Worm (Caenorhabditis elegans) whole organism, mixed stage, embryonic: Measurements from ENCODE around the gene B0507.4.
A peak's percentile ranks its signal among the peaks of the same experiment; 100 is the strongest.

ENCODE experiments used
- M03D4.4 ChIP-seq: sonication (generic microtip); optimal IDR thresholded peaks from 2 replicates; lab custom pipeline; 2017; ENCODE audit warnings: mild to moderate bottlenecking, missing genetic modification characterization, missing compliant biosample characterization
- bed-3 ChIP-seq: fragments of 200-800 bp; sonication (Bioruptor generic); optimal IDR thresholded peaks from 3 replicates; lab custom pipeline; 2018; ENCODE audit warnings: mild to moderate bottlenecking, missing genetic modification characterization, moderate library complexity, missing compliant biosample characterization
- blmp-1 ChIP-seq: fragments of 150-350 bp; optimal IDR thresholded peaks from 2 replicates; lab custom pipeline; 2014; ENCODE audit warnings: missing biosample characterization, missing genetic modification characterization
- ceh-43 ChIP-seq: fragments of 200-800 bp; sonication (Bioruptor generic); optimal IDR thresholded peaks from 2 replicates; lab custom pipeline; 2018; ENCODE audit warnings: mild to moderate bottlenecking, missing genetic modification characterization, moderate library complexity, missing compliant biosample characterization
- ces-1 ChIP-seq: fragments of 150-350 bp; optimal IDR thresholded peaks from 2 replicates; lab custom pipeline; 2014; ENCODE audit warnings: missing biosample characterization, missing genetic modification reagents, missing genetic modification characterization
- cnd-1 ChIP-seq: fragments of 200-800 bp; sonication (Bioruptor generic); optimal IDR thresholded peaks from 2 replicates; lab custom pipeline; 2018; ENCODE audit warnings: mild to moderate bottlenecking, missing genetic modification characterization, missing compliant biosample characterization
- drap-1 ChIP-seq: fragments of 200-800 bp; sonication (Bioruptor generic); optimal IDR thresholded peaks from 3 replicates; lab custom pipeline; 2018; ENCODE audit warnings: mild to moderate bottlenecking, missing genetic modification characterization, missing compliant biosample characterization
- elt-1 ChIP-seq: sonication (generic microtip); optimal IDR thresholded peaks from 2 replicates; lab custom pipeline; 2017; ENCODE audit warnings: missing genetic modification characterization, mild to moderate bottlenecking, missing compliant biosample characterization, antibody characterized with exemption, moderate library complexity, borderline replicate concordance; ENCODE audit not compliant: insufficient read depth
- elt-3 ChIP-seq: fragments of 150-350 bp; optimal IDR thresholded peaks from 2 replicates; lab custom pipeline; 2014; ENCODE audit warnings: missing biosample characterization, missing genetic modification characterization
- flh-1 ChIP-seq: fragments of 200-800 bp; sonication (Bioruptor generic); optimal IDR thresholded peaks from 2 replicates; lab custom pipeline; 2018; ENCODE audit warnings: mild to moderate bottlenecking, missing genetic modification characterization, moderate library complexity, missing compliant biosample characterization
- ham-2 ChIP-seq: fragments of 200-800 bp; sonication (Bioruptor generic); optimal IDR thresholded peaks from 2 replicates; lab custom pipeline; 2018; ENCODE audit warnings: mild to moderate bottlenecking, missing genetic modification characterization, missing compliant biosample characterization
- hlh-1 ChIP-seq: fragments of 150-350 bp; optimal IDR thresholded peaks from 2 replicates; lab custom pipeline; 2014; ENCODE audit warnings: missing biosample characterization, missing genetic modification reagents, missing genetic modification characterization
- lin-13 ChIP-seq: fragments of 150-350 bp; optimal IDR thresholded peaks from 2 replicates; lab custom pipeline; 2014; ENCODE audit warnings: missing biosample characterization, missing genetic modification characterization
- lin-32 ChIP-seq: fragments of 200-800 bp; sonication (Bioruptor generic); optimal IDR thresholded peaks from 2 replicates; lab custom pipeline; 2018; ENCODE audit warnings: mild to moderate bottlenecking, missing genetic modification characterization, missing compliant biosample characterization
- lsy-2 ChIP-seq: fragments of 150-350 bp; optimal IDR thresholded peaks from 2 replicates; lab custom pipeline; 2014; ENCODE audit warnings: missing biosample characterization, missing genetic modification characterization
- mab-5 ChIP-seq: fragments of 150-350 bp; optimal IDR thresholded peaks from 2 replicates; lab custom pipeline; 2014; ENCODE audit warnings: missing biosample characterization, missing genetic modification characterization
- mls-2 ChIP-seq: sonication (generic microtip); optimal IDR thresholded peaks from 2 replicates; lab custom pipeline; 2016; ENCODE audit warnings: mild to moderate bottlenecking, missing genetic modification characterization, moderate library complexity, missing compliant biosample characterization
- nhr-12 ChIP-seq: fragments of 150-350 bp; optimal IDR thresholded peaks from 2 replicates; lab custom pipeline; 2014; ENCODE audit warnings: missing biosample characterization, missing genetic modification characterization
- nhr-2 ChIP-seq: fragments of 150-350 bp; optimal IDR thresholded peaks from 2 replicates; lab custom pipeline; 2014; ENCODE audit warnings: missing biosample characterization, missing genetic modification characterization
- nhr-28 ChIP-seq: fragments of 150-350 bp; optimal IDR thresholded peaks from 2 replicates; lab custom pipeline; 2014; ENCODE audit warnings: missing biosample characterization, missing genetic modification characterization
- pha-4 ChIP-seq: fragments of 150-350 bp; optimal IDR thresholded peaks from 2 replicates; lab custom pipeline; 2018; ENCODE audit warnings: missing biosample characterization, missing genetic modification reagents, missing genetic modification characterization
- sem-2 ChIP-seq: fragments of 200-800 bp; sonication (Bioruptor generic); optimal IDR thresholded peaks from 2 replicates; lab custom pipeline; 2018; ENCODE audit warnings: mild to moderate bottlenecking, missing genetic modification characterization, missing compliant biosample characterization
- snpc-4 ChIP-seq: fragments of 150-350 bp; optimal IDR thresholded peaks from 2 replicates; lab custom pipeline; 2014; ENCODE audit warnings: missing biosample characterization, missing genetic modification characterization
- sptf-1 ChIP-seq: sonication (generic microtip); optimal IDR thresholded peaks from 2 replicates; lab custom pipeline; 2017; ENCODE audit warnings: mild to moderate bottlenecking, missing genetic modification characterization, moderate library complexity, missing compliant biosample characterization
- tbx-8 ChIP-seq: fragments of 200-800 bp; sonication (Bioruptor generic); optimal IDR thresholded peaks from 2 replicates; lab custom pipeline; 2018; ENCODE audit warnings: mild to moderate bottlenecking, missing genetic modification characterization, moderate library complexity, missing compliant biosample characterization
- unc-120 ChIP-seq: sonication (generic microtip); optimal IDR thresholded peaks from 2 replicates; lab custom pipeline; 2017; ENCODE audit warnings: missing genetic modification characterization, missing compliant biosample characterization; ENCODE audit not compliant: poor library complexity, severe bottlenecking
- unc-39 ChIP-seq: fragments of 150-350 bp; optimal IDR thresholded peaks from 2 replicates; lab custom pipeline; 2014; ENCODE audit warnings: missing biosample characterization, missing genetic modification characterization
- unc-62 ChIP-seq: fragments of 150-350 bp; optimal IDR thresholded peaks from 2 replicates; lab custom pipeline; 2014; ENCODE audit warnings: missing biosample characterization, missing genetic modification reagents, missing genetic modification characterization
- zip-8 ChIP-seq: fragments of 150-350 bp; optimal IDR thresholded peaks from 2 replicates; lab custom pipeline; 2014; ENCODE audit warnings: missing biosample characterization, missing genetic modification characterization

The B0507.4 gene

DNA sequence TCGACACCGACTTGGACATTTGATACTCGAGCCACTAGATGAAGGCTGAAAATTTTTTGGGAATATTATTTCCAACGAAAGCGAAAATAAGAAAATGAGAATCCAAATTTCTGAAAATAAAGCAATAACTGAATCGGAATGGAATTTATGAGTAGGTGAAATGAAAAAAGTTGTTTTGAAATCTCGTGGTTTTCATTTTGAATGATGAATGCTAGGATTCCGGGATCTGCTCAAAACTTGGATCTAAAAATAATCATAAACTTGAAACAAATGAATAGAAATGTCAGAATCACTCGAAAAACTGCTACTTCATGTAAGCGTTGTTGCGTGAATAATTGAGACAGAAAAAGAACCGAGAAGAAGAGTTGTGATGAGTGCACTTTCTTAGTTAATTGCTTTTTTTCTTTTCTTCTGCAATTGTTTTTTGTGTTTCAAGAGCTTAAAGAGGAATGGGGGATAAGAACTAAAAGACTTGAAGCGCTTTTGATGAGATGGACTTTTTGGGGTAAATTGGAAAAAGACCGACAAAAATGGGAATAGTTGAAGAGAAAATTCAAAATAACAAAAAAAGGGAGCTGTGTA is 46.3 kb downstream of the B0507.4 start, which contains the start of gene magu-2:
Gene magu-2 (minus strand): TSS at position 51 of the 582 bp plus-strand sequence.
- TF ChIP-seq sem-2 (GFP tag; lab: Kevin White, UChicago) (no peak), nhr-28 (tag; lab: Kevin White, UChicago) (no peak), unc-39 (tag; lab: Kevin White, UChicago) (no peak), lin-32 (GFP tag; lab: Kevin White, UChicago) (no peak), flh-1 (GFP tag; lab: Kevin White, UChicago) (no peak), mab-5 (tag; lab: Kevin White, UChicago) (no peak), M03D4.4 (tag; lab: Kevin White, UChicago) (no peak), nhr-12 (tag; lab: Kevin White, UChicago) (no peak), nhr-2 (no peak)

DNA sequence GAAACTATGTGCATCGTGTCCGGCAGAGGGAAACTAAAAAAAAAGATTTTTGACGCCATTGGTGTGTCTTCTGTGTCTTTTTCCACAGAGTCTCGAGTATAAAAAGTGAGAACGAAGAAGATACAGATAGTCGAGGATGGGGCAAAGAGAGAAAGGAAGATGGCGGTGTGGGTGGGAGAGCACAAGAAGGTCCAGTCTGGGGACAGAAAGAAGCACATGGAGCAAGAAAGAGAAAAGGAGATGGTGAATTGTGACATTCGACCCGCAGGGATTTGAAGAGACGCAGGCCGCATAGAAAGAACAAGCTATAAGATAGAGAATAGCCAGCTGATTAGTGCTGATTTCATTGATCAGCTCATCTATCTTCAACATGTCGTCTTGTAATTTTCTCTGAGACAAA is 47.5 kb downstream of the B0507.4 start:
- TF ChIP-seq ceh-43 (GFP tag; lab: Kevin White, UChicago) (no peak), sptf-1 (tag; lab: Kevin White, UChicago) (no peak), pha-4 (no peak), mab-5 (tag; lab: Kevin White, UChicago) (no peak), unc-62 (GFP tag; lab: Kevin White, UChicago) (peak; percentile 27), drap-1 (GFP tag; lab: Kevin White, UChicago) (no peak), lsy-2 (tag; lab: Kevin White, UChicago) (no peak), mls-2 (tag; lab: Kevin White, UChicago) (no peak), zip-8 (tag; lab: Kevin White, UChicago) (no peak), snpc-4 (tag; lab: Kevin White, UChicago) (no peak), nhr-12 (tag; lab: Kevin White, UChicago) (no peak), unc-120 (tag; lab: Kevin White, UChicago) (peak; percentile 67), lin-13 (tag; lab: Kevin White, UChicago) (no peak), bed-3 (no peak), blmp-1 (tag; lab: Kevin White, UChicago) (no peak), elt-1 (no peak), hlh-1 (tag; lab: Kevin White, UChicago) (peak; percentile 30), flh-1 (GFP tag; lab: Kevin White, UChicago) (no peak), cnd-1 (no peak), M03D4.4 (tag; lab: Kevin White, UChicago) (no peak), elt-3 (tag; lab: Kevin White, UChicago) (no peak), lin-32 (GFP tag; lab: Kevin White, UChicago) (no peak), ham-2 (GFP tag; lab: Kevin White, UChicago) (no peak), nhr-28 (tag; lab: Kevin White, UChicago) (no peak), nhr-2 (no peak)

DNA sequence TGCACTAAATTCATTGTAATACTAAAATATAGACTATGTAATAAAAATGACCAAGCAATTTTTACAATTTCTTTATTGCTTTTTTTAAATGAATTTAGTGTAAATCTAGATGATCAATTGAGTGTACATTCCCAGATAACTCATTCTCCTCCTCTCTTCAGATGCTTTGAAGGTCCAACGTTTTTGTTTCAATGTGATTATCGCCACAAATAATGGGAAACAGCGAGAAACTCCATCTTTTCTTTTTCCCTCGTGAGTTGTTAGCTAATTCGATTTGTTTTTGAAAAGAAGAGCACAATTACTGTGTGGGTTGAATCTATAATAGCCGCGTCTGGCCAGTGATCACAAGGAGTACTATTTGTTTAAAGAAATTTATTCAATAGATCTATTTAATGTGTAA is 50.3 kb downstream of the B0507.4 start:
- TF ChIP-seq tbx-8 (GFP tag; lab: Kevin White, UChicago) (no peak), ces-1 (GFP tag; lab: Kevin White, UChicago) (peak; percentile 95)
